Fruit fly (Drosophila melanogaster): ENCODE data around the gene Ubx.

The Ubx gene

DNA sequence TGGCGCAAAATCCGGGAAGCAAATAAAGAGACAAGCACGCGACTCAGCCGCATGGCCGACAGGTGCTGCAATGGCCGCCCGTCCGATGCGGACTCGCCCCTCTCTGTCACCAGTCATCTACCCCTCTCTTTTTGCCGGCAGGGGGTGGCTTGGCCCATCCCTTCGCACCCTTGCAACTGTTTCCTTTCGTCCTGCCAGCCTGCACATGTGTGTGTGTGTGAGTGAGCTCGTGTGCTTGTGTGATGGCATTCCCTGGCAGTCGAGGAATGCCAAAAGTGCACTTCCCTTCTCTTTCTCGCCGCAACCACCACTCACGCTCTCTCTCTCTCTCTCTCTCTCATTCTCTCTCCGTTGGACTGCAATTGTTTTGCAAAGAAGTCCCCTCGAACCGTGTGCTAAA is 18.6 kb downstream of the Ubx start (continued):
- TF ChIP-seq nerfin-1 (tag; optimal IDR thresholded peaks at IDR 0.05) (peak; percentile 100), CG14710 (tag; optimal IDR thresholded peaks at IDR 0.05) (no peak), CG3847 (GFP tag; IDR thresholded peaks at IDR 0.05) (no peak), ara (GFP tag; IDR thresholded peaks at IDR 0.05) (no peak), Atf3 (GFP tag; optimal IDR thresholded peaks at IDR 0.05) (no peak), odd (GFP tag; optimal IDR thresholded peaks at IDR 0.05) (no peak), D19A (tag; optimal IDR thresholded peaks at IDR 0.05) (no peak), Sox102F (GFP tag; optimal IDR thresholded peaks at IDR 0.05) (no peak), salm (tag; optimal IDR thresholded peaks at IDR 0.05) (no peak), cad (GFP tag; optimal IDR thresholded peaks at IDR 0.05) (peak; percentile 6), CG1602 (GFP tag; optimal IDR thresholded peaks at IDR 0.05) (no peak), fru (optimal IDR thresholded peaks at IDR 0.05) (no peak), emc (GFP tag; optimal IDR thresholded peaks at IDR 0.05) (no peak), BEAF-32 (GFP tag; optimal IDR thresholded peaks at IDR 0.05) (no peak), CG17612 (GFP tag; IDR thresholded peaks at IDR 0.05) (no peak), CG9932 (GFP tag; IDR thresholded peaks at IDR 0.05) (no peak), CG4404 (GFP tag; IDR thresholded peaks at IDR 0.05) (no peak), vfl (GFP tag; optimal IDR thresholded peaks at IDR 0.05) (no peak), Doc3 (GFP tag; IDR thresholded peaks at IDR 0.05; ENCODE audit: partially characterized antibody) (no peak), HLH3B (GFP tag; IDR thresholded peaks at IDR 0.05) (no peak), hb (GFP tag; IDR thresholded peaks at IDR 0.05; ENCODE audit: partially characterized antibody) (0 out of 3 replicates have a peak, but pooled peaks have one; percentile 31), al (GFP tag; IDR thresholded peaks at IDR 0.05) (no peak), Dip3 (GFP tag; optimal IDR thresholded peaks at IDR 0.05) (no peak), croc (GFP tag; conservative IDR thresholded peaks at IDR 0.05) (no peak), esg (GFP tag; conservative IDR thresholded peaks at IDR 0.05) (no peak), fu2 (GFP tag; optimal IDR thresholded peaks at IDR 0.05) (no peak), Ets97D (GFP tag; optimal IDR thresholded peaks at IDR 0.05) (no peak), CG14667 (GFP tag; IDR thresholded peaks at IDR 0.05) (no peak), CG10431 (GFP tag; optimal IDR thresholded peaks at IDR 0.05) (no peak), oc (tag; optimal IDR thresholded peaks at IDR 0.05) (peak; percentile 41), CG13287 (GFP tag; IDR thresholded peaks at IDR 0.05; ENCODE audit: partially characterized antibody) (no peak), kni (GFP tag; optimal IDR thresholded peaks at IDR 0.05) (peak; percentile 21), cato (GFP tag; optimal IDR thresholded peaks at IDR 0.05; ENCODE audit: borderline replicate concordance) (no peak), CG3838 (GFP tag; optimal IDR thresholded peaks at IDR 0.05) (no peak), rib (GFP tag; IDR thresholded peaks at IDR 0.05) (no peak), CG32772 (GFP tag; IDR thresholded peaks at IDR 0.05) (no peak), CG11695 (GFP tag; IDR thresholded peaks at IDR 0.05) (no peak), stwl (tag; optimal IDR thresholded peaks at IDR 0.05) (no peak), CG11093 (GFP tag; IDR thresholded peaks at IDR 0.05) (no peak), prd (optimal IDR thresholded peaks at IDR 0.05) (no peak), prd (GFP tag; IDR thresholded peaks at IDR 0.05) (no peak), Tbp (GFP tag; optimal IDR thresholded peaks at IDR 0.05) (no peak), HmgD (GFP tag; optimal IDR thresholded peaks at IDR 0.05) (no peak), twi (tag; optimal IDR thresholded peaks at IDR 0.05) (peak; percentile 62), Lim3 (GFP tag; IDR thresholded peaks at IDR 0.05) (no peak), fd96Cb (tag; optimal IDR thresholded peaks at IDR 0.05) (no peak), CG13775 (GFP tag; optimal IDR thresholded peaks at IDR 0.05) (no peak), Drgx (GFP tag; IDR thresholded peaks at IDR 0.05) (no peak), CG10543 (GFP tag; optimal IDR thresholded peaks at IDR 0.05) (no peak), dmrt99B (tag; optimal IDR thresholded peaks at IDR 0.05) (no peak), CG15514 (GFP tag; optimal IDR thresholded peaks at IDR 0.05) (no peak), Dip2 (GFP tag; IDR thresholded peaks at IDR 0.05) (no peak), CG16779 (GFP tag; IDR thresholded peaks at IDR 0.05) (no peak)

Data from whole organism, embryonic.